Worm (Caenorhabditis elegans): Measurements from ENCODE around the gene T02H6.11.

ce11 chrII:667864-668263 is 33.1 kb downstream of the T02H6.11 start:
- TF ChIP-seq nhr-20 (tag; optimal IDR thresholded peaks at IDR 0.05) = no peak
- no peak for TF ChIP-seq nhr-12 (tag; optimal IDR thresholded peaks at IDR 0.05)
- no peak for TF ChIP-seq mep-1 (tag; optimal IDR thresholded peaks at IDR 0.05)
- TF ChIP-seq nhr-77 (tag; optimal IDR thresholded peaks at IDR 0.05) = no peak
- TF ChIP-seq grh-1 (GFP tag; IDR thresholded peaks at IDR 0.05) = no peak
- no peak for TF ChIP-seq aly-2 (tag; optimal IDR thresholded peaks at IDR 0.05)
- no peak for TF ChIP-seq mdl-1 (tag; optimal IDR thresholded peaks at IDR 0.05)
- no peak for TF ChIP-seq nhr-11 (tag; optimal IDR thresholded peaks at IDR 0.05)
- no peak for TF ChIP-seq unc-86 (tag; optimal IDR thresholded peaks at IDR 0.05)
